Fruit fly (Drosophila melanogaster) whole organism, wandering third instar larva: ENCODE data around the gene Ptpa.

ENCODE experiments used
- Abd-B ChIP-seq: fragments of >200 bp; optimal IDR thresholded peaks from 2 replicates; lab custom pipeline; 2017; ENCODE audit warnings: missing biosample characterization, missing genetic modification characterization
- CG9705 ChIP-seq: fragments of 200-800 bp; sonication (Bioruptor generic); optimal IDR thresholded peaks from 2 replicates; lab custom pipeline; 2018; ENCODE audit warnings: missing biosample characterization, mild to moderate bottlenecking, missing genetic modification characterization
- CrebA ChIP-seq: fragments of 200-800 bp; sonication (Bioruptor generic); optimal IDR thresholded peaks from 2 replicates; lab custom pipeline; 2016; ENCODE audit warnings: missing biosample characterization, mild to moderate bottlenecking, missing genetic modification characterization, borderline replicate concordance
- Dif ChIP-seq: fragments of 200-275, 200-300 bp; sonication (Bioruptor generic); optimal IDR thresholded peaks from 2 replicates; lab custom pipeline; 2018; ENCODE audit warnings: missing biosample characterization, missing genetic modification characterization; ENCODE audit not compliant: partially characterized antibody
- GATAd ChIP-seq: sonication (Bioruptor generic); optimal IDR thresholded peaks from 2 replicates; lab custom pipeline; 2016; ENCODE audit warnings: missing biosample characterization, missing genetic modification characterization
- HLH106 ChIP-seq: fragments of 200-800 bp; optimal IDR thresholded peaks from 3 replicates; lab custom pipeline; 2019; ENCODE audit warnings: missing biosample characterization, mild to moderate bottlenecking, missing genetic modification characterization, moderate library complexity
- Hnf4 ChIP-seq: fragments of 200-800 bp; sonication (Bioruptor generic); optimal IDR thresholded peaks from 2 replicates; lab custom pipeline; 2016; ENCODE audit warnings: missing biosample characterization, mild to moderate bottlenecking, missing genetic modification characterization
- Hr78 ChIP-seq: fragments of >200 bp; optimal IDR thresholded peaks from 2 replicates; lab custom pipeline; 2017; ENCODE audit warnings: missing biosample characterization, missing genetic modification characterization
- Hr83 ChIP-seq: fragments of 200-300 bp; sonication (Bioruptor generic); optimal IDR thresholded peaks from 2 replicates; lab custom pipeline; 2016; ENCODE audit warnings: missing biosample characterization, mild to moderate bottlenecking, missing genetic modification characterization, moderate library complexity; ENCODE audit not compliant: poor library complexity, severe bottlenecking
- Jra ChIP-seq: sonication (Bioruptor generic); optimal IDR thresholded peaks from 2 replicates; lab custom pipeline; 2016; ENCODE audit warnings: missing biosample characterization, missing genetic modification characterization
- Mio ChIP-seq: sonication (Bioruptor generic); optimal IDR thresholded peaks from 2 replicates; lab custom pipeline; 2016; ENCODE audit warnings: missing biosample characterization, missing genetic modification characterization
- Myc ChIP-seq: fragments of >200 bp; optimal IDR thresholded peaks from 2 replicates; lab custom pipeline; 2017
- N ChIP-seq: fragments of >200 bp; optimal IDR thresholded peaks from 2 replicates; lab custom pipeline; 2018; ENCODE audit warnings: missing biosample characterization, missing external identifiers, missing genetic modification characterization
- Rel ChIP-seq, 2 experiments: fragments of 200-800 bp; sonication (Bioruptor generic) in 1 of 2; optimal IDR thresholded peaks; 2 replicates in 1 of 2; 3 replicates in 1 of 2; lab custom pipeline; 2016 to 2019; ENCODE audit warnings: mild to moderate bottlenecking in 2 of 2, missing biosample characterization in 2 of 2, missing genetic modification characterization in 2 of 2, moderate library complexity in 1 of 2
- Sp1 ChIP-seq: fragments of 200-800 bp; sonication (Bioruptor generic); optimal IDR thresholded peaks from 3 replicates; lab custom pipeline; 2019; ENCODE audit warnings: missing biosample characterization, mild to moderate bottlenecking, missing genetic modification characterization, moderate library complexity
- br ChIP-seq: fragments of 200-800 bp; sonication (Bioruptor generic); optimal IDR thresholded peaks from 2 replicates; lab custom pipeline; 2016; ENCODE audit warnings: missing biosample characterization, missing genetic modification characterization
- brk ChIP-seq: fragments of 200-800 bp; sonication (Bioruptor generic); optimal IDR thresholded peaks from 2 replicates; lab custom pipeline; 2016; ENCODE audit warnings: missing biosample characterization, mild to moderate bottlenecking, missing genetic modification characterization
- dl ChIP-seq, 2 experiments: fragments of 175-275, 200-275 bp in 1 of 2; fragments of 200-275 bp in 1 of 2; sonication (Bioruptor generic); optimal IDR thresholded peaks; lab custom pipeline; 2018; ENCODE audit warnings: mild to moderate bottlenecking in 2 of 2, missing biosample characterization in 2 of 2, missing genetic modification characterization in 2 of 2, moderate library complexity in 2 of 2; ENCODE audit not compliant: partially characterized antibody in 2 of 2, insufficient read depth in 1 of 2
- dmrt93B ChIP-seq: fragments of 200-800 bp; sonication (Bioruptor generic); optimal IDR thresholded peaks from 2 replicates; lab custom pipeline; 2018; ENCODE audit warnings: missing biosample characterization, mild to moderate bottlenecking, missing genetic modification characterization
- dsf ChIP-seq: sonication (Bioruptor generic); optimal IDR thresholded peaks from 2 replicates; lab custom pipeline; 2016; ENCODE audit warnings: missing biosample characterization, missing genetic modification characterization, borderline replicate concordance
- ey ChIP-seq: fragments of 200-800 bp; sonication (Bioruptor generic); optimal IDR thresholded peaks from 2 replicates; lab custom pipeline; 2016; ENCODE audit warnings: missing biosample characterization, missing genetic modification characterization
- foxo ChIP-seq, 2 experiments: fragments of 200-800 bp; sonication (Bioruptor generic); optimal IDR thresholded peaks; 2 replicates in 1 of 2; 3 replicates in 1 of 2; lab custom pipeline; 2016 to 2017; ENCODE audit warnings: missing biosample characterization in 2 of 2, missing genetic modification characterization in 2 of 2
- fru ChIP-seq: fragments of 200-800 bp; sonication (Bioruptor generic); optimal IDR thresholded peaks from 3 replicates; lab custom pipeline; 2016; ENCODE audit warnings: missing biosample characterization, mild to moderate bottlenecking, missing genetic modification characterization
- h ChIP-seq: fragments of 200-800 bp; sonication (Bioruptor generic); optimal IDR thresholded peaks from 3 replicates; lab custom pipeline; 2016; ENCODE audit warnings: missing biosample characterization, mild to moderate bottlenecking, missing genetic modification characterization
- jim ChIP-seq: fragments of 175-275, 200-325 bp; sonication (Bioruptor generic); optimal IDR thresholded peaks from 2 replicates; lab custom pipeline; 2016; ENCODE audit warnings: missing biosample characterization, mild to moderate bottlenecking, missing genetic modification characterization
- pan ChIP-seq: fragments of >200 bp; optimal IDR thresholded peaks from 2 replicates; lab custom pipeline; 2017
- rgr ChIP-seq: fragments of 200-800 bp; sonication (Bioruptor generic); optimal IDR thresholded peaks from 3 replicates; lab custom pipeline; 2016; ENCODE audit warnings: missing biosample characterization, mild to moderate bottlenecking, missing genetic modification characterization
- sage ChIP-seq: fragments of 200-800 bp; sonication (Bioruptor generic); optimal IDR thresholded peaks from 2 replicates; lab custom pipeline; 2016; ENCODE audit warnings: missing biosample characterization, mild to moderate bottlenecking, missing genetic modification characterization
- sv ChIP-seq: fragments of 200-800 bp; sonication (Bioruptor generic); optimal IDR thresholded peaks from 3 replicates; lab custom pipeline; 2016; ENCODE audit warnings: missing biosample characterization, missing genetic modification characterization
- usp ChIP-seq: fragments of >200 bp; optimal IDR thresholded peaks from 2 replicates; lab custom pipeline; 2017; ENCODE audit warnings: missing biosample characterization, missing genetic modification characterization
- woc ChIP-seq: sonication (Bioruptor generic); optimal IDR thresholded peaks from 2 replicates; lab custom pipeline; 2016; ENCODE audit warnings: missing biosample characterization, mild to moderate bottlenecking, missing genetic modification characterization

Ptpa gene

dm6 chr2L:3366043-3366679, 10.6 kb upstream of the Ptpa start:
- no peak for TF ChIP-seq dmrt93B (GFP tag; lab: Kevin White, UChicago)
- no peak for TF ChIP-seq br (GFP tag; lab: Kevin White, UChicago)
- no peak for TF ChIP-seq sv (GFP tag; lab: Kevin White, UChicago)
- TF ChIP-seq Rel (GFP tag; optimal IDR thresholded peaks at IDR 0.05; lab: Kevin White, UChicago), result no peak
- TF ChIP-seq Rel (tag; optimal IDR thresholded peaks at IDR 0.05; lab: Kevin White, UChicago), result peak; percentile 1
- no peak for TF ChIP-seq Abd-B
- no peak for TF ChIP-seq GATAd
- TF ChIP-seq CG9705 (GFP tag; lab: Kevin White, UChicago), result no peak
- no peak for TF ChIP-seq woc (GFP tag; lab: Kevin White, UChicago)
- TF ChIP-seq jim (GFP tag; lab: Kevin White, UChicago), result no peak
- peak; percentile 35 for TF ChIP-seq h (GFP tag; lab: Kevin White, UChicago)
- TF ChIP-seq rgr, result no peak

dm6 chr2L:3368425-3368824, 8.4 kb upstream of the Ptpa start:
- TF ChIP-seq dsf (no peak), usp (GFP tag; lab: Kevin White, UChicago) (no peak), Hr83 (GFP tag; lab: Kevin White, UChicago) (no peak), dl (GFP tag; optimal IDR thresholded peaks at IDR 0.05; lab: Kevin White, UChicago; ENCODE audit: insufficient read depth in 1 of 2, partially characterized antibody in 2 of 2) (no peak), Hr78 (no peak), dmrt93B (GFP tag; lab: Kevin White, UChicago) (no peak), Hnf4 (GFP tag; lab: Kevin White, UChicago) (no peak), ey (GFP tag; lab: Kevin White, UChicago) (no peak), Rel (GFP tag; optimal IDR thresholded peaks at IDR 0.05; lab: Kevin White, UChicago) (no peak), Rel (tag; optimal IDR thresholded peaks at IDR 0.05; lab: Kevin White, UChicago) (no peak), Mio (no peak), GATAd (no peak)

dm6 chr2L:3369083-3369653, 7.6 kb upstream of the Ptpa start:
- TF ChIP-seq pan (lab: Kevin White, UChicago) (no peak), brk (GFP tag; lab: Kevin White, UChicago) (no peak), sage (GFP tag; lab: Kevin White, UChicago) (no peak), Sp1 (peak; percentile 18), Rel (GFP tag; optimal IDR thresholded peaks at IDR 0.05; lab: Kevin White, UChicago) (no peak), Rel (tag; optimal IDR thresholded peaks at IDR 0.05; lab: Kevin White, UChicago) (peak; percentile 77), h (GFP tag; lab: Kevin White, UChicago) (peak; percentile 50), fru (GFP tag; lab: Kevin White, UChicago) (peak; percentile 12)

dm6 chr2L:3369822-3370221, 7.0 kb upstream of the Ptpa start:
- TF ChIP-seq Abd-B (no peak), dsf (no peak), GATAd (no peak), Dif (GFP tag; lab: Kevin White, UChicago) (no peak)

- TF ChIP-seq N (GFP tag; lab: Kevin White, UChicago) (no peak), Jra (GFP tag; lab: Kevin White, UChicago) (no peak), dl (GFP tag; optimal IDR thresholded peaks at IDR 0.05; lab: Kevin White, UChicago; ENCODE audit: insufficient read depth in 1 of 2, partially characterized antibody in 2 of 2) (no peak), Rel (GFP tag; optimal IDR thresholded peaks at IDR 0.05; lab: Kevin White, UChicago) (no peak), Rel (tag; optimal IDR thresholded peaks at IDR 0.05; lab: Kevin White, UChicago) (no peak), Myc (no peak), CrebA (GFP tag; lab: Kevin White, UChicago) (no peak), h (GFP tag; lab: Kevin White, UChicago) (no peak), ey (GFP tag; lab: Kevin White, UChicago) (no peak), foxo (GFP tag; optimal IDR thresholded peaks at IDR 0.05; lab: Kevin White, UChicago) (no peak), HLH106 (tag; lab: Kevin White, UChicago) (no peak), dsf (no peak), sv (GFP tag; lab: Kevin White, UChicago) (no peak), fru (GFP tag; lab: Kevin White, UChicago) (no peak)
Observed at dm6 chr2L:3370920-3371319, 5.9 kb upstream of the Ptpa start.
